Worm (Caenorhabditis elegans) whole organism, L2 larva: ENCODE data around the gene mrpl-21.

Experiments
- R02D3.7 ChIP-seq: fragments of 150-350 bp; optimal IDR thresholded peaks from 2 replicates; lab custom pipeline; 2014; ENCODE audit warnings: missing biosample characterization, missing genetic modification characterization
- lsy-2 ChIP-seq, 2 experiments: fragments of 150-350 bp in 1 of 2; sonication (generic microtip) in 1 of 2; optimal IDR thresholded peaks; 2 replicates each; lab custom pipeline; 2014 to 2017; ENCODE audit warnings: missing biosample characterization in 2 of 2, missing genetic modification characterization in 2 of 2
- nhr-10 ChIP-seq: sonication (generic microtip); optimal IDR thresholded peaks from 2 replicates; lab custom pipeline; 2017; ENCODE audit warnings: missing biosample characterization, missing genetic modification characterization
- unc-55 ChIP-seq: fragments of 150-350 bp; sonication (generic microtip); optimal IDR thresholded peaks from 3 replicates; lab custom pipeline; 2014; ENCODE audit warnings: missing biosample characterization, missing genetic modification reagents, missing genetic modification characterization
- unc-62 ChIP-seq: fragments of 150-350 bp; optimal IDR thresholded peaks from 2 replicates; lab custom pipeline; 2014; ENCODE audit warnings: missing biosample characterization, missing genetic modification reagents, missing genetic modification characterization
- ztf-11 ChIP-seq: sonication (generic microtip); optimal IDR thresholded peaks from 2 replicates; lab custom pipeline; 2017; ENCODE audit warnings: missing biosample characterization, missing genetic modification characterization

DNA sequence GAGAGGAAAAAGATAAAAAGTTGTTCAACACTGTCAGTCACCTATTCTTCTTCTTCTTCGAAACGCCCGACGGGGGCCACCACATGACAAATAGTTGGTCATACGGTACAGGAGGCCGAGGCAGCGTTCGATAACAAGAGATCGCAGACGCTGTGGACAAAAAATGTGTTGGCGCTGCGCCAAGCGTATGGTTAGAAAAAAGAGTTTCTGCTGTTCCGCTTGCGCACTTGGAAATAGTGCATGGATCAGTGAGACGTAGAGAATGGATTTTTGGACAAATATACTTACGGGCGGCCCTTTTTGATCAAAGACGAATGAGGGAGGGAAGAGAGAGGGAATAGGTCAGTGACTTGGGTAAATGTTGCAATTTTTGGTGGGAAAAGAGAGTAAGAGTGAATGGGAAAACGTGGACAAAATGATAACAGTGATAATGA, 41.4 kb upstream of the mrpl-21 start:
- TF ChIP-seq nhr-10: no peak
- no peak for TF ChIP-seq R02D3.7 (tag; lab: Kevin White, UChicago)
- TF ChIP-seq unc-62 (GFP tag; lab: Kevin White, UChicago): no peak
- TF ChIP-seq lsy-2 (tag; optimal IDR thresholded peaks at IDR 0.05; lab: Kevin White, UChicago): peak in 1 of 2 experiments; percentile 85
- no peak for TF ChIP-seq unc-55
- TF ChIP-seq ztf-11 (tag; lab: Kevin White, UChicago): no peak
